Worm (Caenorhabditis elegans) whole organism, young adult: Measurements from ENCODE around the gene dct-17.

ENCODE experiments used
- F57C9.4 ChIP-seq: sonication (generic microtip); optimal IDR thresholded peaks from 2 replicates; lab custom pipeline; 2017; ENCODE audit warnings: mild to moderate bottlenecking, missing genetic modification characterization, missing compliant biosample characterization
- aptf-3 ChIP-seq: fragments of 200-800 bp; sonication (Bioruptor generic); IDR thresholded peaks from 2 replicates; pipeline ENCODE4 v1.3.6; 2022; ENCODE audit warnings: missing genetic modification characterization, missing compliant biosample characterization
- bed-1 ChIP-seq: fragments of 200-800 bp; sonication (Bioruptor generic); IDR thresholded peaks from 2 replicates; pipeline ENCODE4 v1.3.6; 2022; ENCODE audit warnings: missing genetic modification reagents, missing genetic modification characterization, missing compliant biosample characterization
- dpff-1 ChIP-seq: sonication (generic microtip); optimal IDR thresholded peaks from 2 replicates; lab custom pipeline; 2017; ENCODE audit warnings: mild to moderate bottlenecking, missing genetic modification characterization, missing compliant biosample characterization
- hlh-26 ChIP-seq: fragments of 200-800 bp; sonication (Bioruptor generic); conservative IDR thresholded peaks from 2 replicates; pipeline ENCODE4 v1.3.6; 2022; ENCODE audit warnings: missing genetic modification reagents, missing genetic modification characterization, missing compliant biosample characterization
- lin-35 ChIP-seq, 3 experiments: fragments of 150-350 bp in 2 of 3; sonication (generic microtip) in 1 of 3; optimal IDR thresholded peaks; 2 replicates each; lab custom pipeline; 2014 to 2018; ENCODE audit warnings: missing biosample characterization in 3 of 3, missing genetic modification characterization in 3 of 3, missing genetic modification reagents in 3 of 3
- nhr-27 ChIP-seq: fragments of 200-800 bp; sonication (Bioruptor generic); optimal IDR thresholded peaks from 2 replicates; lab custom pipeline; 2018; ENCODE audit warnings: mild to moderate bottlenecking, missing genetic modification characterization, moderate library complexity, missing compliant biosample characterization

DNA sequence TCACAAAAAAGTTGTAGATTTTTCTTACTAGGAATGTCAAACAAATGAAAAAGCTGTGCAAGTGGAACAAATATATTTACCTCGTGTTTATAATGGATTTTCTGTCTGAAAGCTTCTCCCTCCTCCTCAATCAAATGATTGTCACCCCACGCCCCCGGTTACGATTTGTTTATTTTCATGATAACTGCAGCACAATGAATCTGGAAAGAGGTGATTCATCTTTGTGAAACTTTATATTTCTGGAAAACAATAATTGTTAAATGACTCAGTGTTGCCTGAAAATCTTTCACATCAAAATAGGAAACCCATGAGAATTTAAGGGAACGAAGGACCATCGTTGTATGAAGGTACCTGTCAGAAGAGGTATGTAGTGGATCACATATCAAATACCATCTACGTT is 18.1 kb upstream of the dct-17 start, which contains the start of gene F35E12.10:
- TF ChIP-seq bed-1 (GFP tag; lab: Robert Waterston, UW) (no peak), dpff-1 (tag; lab: Kevin White, UChicago) (no peak), nhr-27 (no peak), hlh-26 (GFP tag; lab: Robert Waterston, UW) (no peak), aptf-3 (GFP tag; lab: Robert Waterston, UW) (no peak), F57C9.4 (no peak), lin-35 (GFP tag; optimal IDR thresholded peaks at IDR 0.05; lab: Kevin White, UChicago) (no peak)
